Worm (Caenorhabditis elegans) whole organism, young adult: Measurements from ENCODE around the gene pgm-3.
A peak's percentile ranks its signal among the peaks of the same experiment; 100 is the strongest.
"Not testable (repeated sequence)": the region's sequence is repeated elsewhere in the genome, so short reads cannot be mapped to it uniquely, and the experiment has no call there.

Experiments
- B0035.1 ChIP-seq: sonication (generic microtip); optimal IDR thresholded peaks from 2 replicates; lab custom pipeline; 2016; ENCODE audit warnings: missing genetic modification characterization, mild to moderate bottlenecking, missing compliant biosample characterization, missing genotype, missing genetic modification reagents
- D2030.7 ChIP-seq: fragments of 200-800 bp; sonication (Bioruptor generic); IDR thresholded peaks from 2 replicates; pipeline ENCODE4 v1.3.6; 2022; ENCODE audit warnings: missing genetic modification reagents, missing genetic modification characterization, missing compliant biosample characterization
- F22D6.2 ChIP-seq: sonication (generic microtip); optimal IDR thresholded peaks from 2 replicates; lab custom pipeline; 2016; ENCODE audit warnings: mild to moderate bottlenecking, missing genetic modification characterization, missing compliant biosample characterization
- F33H1.4 ChIP-seq: fragments of 200-800 bp; sonication (Bioruptor generic); IDR thresholded peaks from 2 replicates; pipeline ENCODE4 v1.3.6; 2022; ENCODE audit warnings: missing genetic modification reagents, missing genetic modification characterization, missing compliant biosample characterization
- F49E8.2 ChIP-seq: sonication (generic microtip); optimal IDR thresholded peaks from 3 replicates; lab custom pipeline; 2017; ENCODE audit warnings: missing genetic modification characterization, mild to moderate bottlenecking, missing compliant biosample characterization, antibody characterized with exemption, moderate library complexity; ENCODE audit not compliant: insufficient read depth
- F52B5.7 ChIP-seq: sonication (generic microtip); optimal IDR thresholded peaks from 2 replicates; lab custom pipeline; 2016; ENCODE audit warnings: mild to moderate bottlenecking, missing genetic modification characterization, missing compliant biosample characterization
- F55B11.4 ChIP-seq: sonication (generic microtip); optimal IDR thresholded peaks from 2 replicates; lab custom pipeline; 2016; ENCODE audit warnings: missing compliant biosample characterization, missing genetic modification characterization, borderline replicate concordance; ENCODE audit not compliant: insufficient read depth
- F57C9.4 ChIP-seq: sonication (generic microtip); optimal IDR thresholded peaks from 2 replicates; lab custom pipeline; 2017; ENCODE audit warnings: mild to moderate bottlenecking, missing genetic modification characterization, missing compliant biosample characterization
- K12H6.12 ChIP-seq: fragments of 200-800 bp; sonication (Bioruptor generic); optimal IDR thresholded peaks from 2 replicates; lab custom pipeline; 2018; ENCODE audit warnings: mild to moderate bottlenecking, missing genetic modification characterization, missing compliant biosample characterization
- ZK185.1 ChIP-seq: sonication (generic microtip); optimal IDR thresholded peaks from 2 replicates; lab custom pipeline; 2016; ENCODE audit warnings: mild to moderate bottlenecking, missing genetic modification characterization, missing compliant biosample characterization; ENCODE audit not compliant: poor library complexity, severe bottlenecking
- akir-1 ChIP-seq: fragments of 200-800 bp; sonication (Bioruptor generic); optimal IDR thresholded peaks from 2 replicates; lab custom pipeline; 2018; ENCODE audit warnings: mild to moderate bottlenecking, missing genetic modification characterization, moderate library complexity, missing compliant biosample characterization
- cebp-2 ChIP-seq: fragments of 200-800 bp; sonication (Bioruptor generic); IDR thresholded peaks from 2 replicates; pipeline ENCODE4 v1.3.6; 2022; ENCODE audit warnings: missing genetic modification characterization, missing compliant biosample characterization
- ceh-27 ChIP-seq: fragments of 200-800 bp; sonication (Bioruptor generic); optimal IDR thresholded peaks from 2 replicates; lab custom pipeline; 2018; ENCODE audit warnings: mild to moderate bottlenecking, missing genetic modification characterization, moderate library complexity, missing compliant biosample characterization
- ceh-79 ChIP-seq: sonication (generic microtip); optimal IDR thresholded peaks from 2 replicates; lab custom pipeline; 2017; ENCODE audit warnings: mild to moderate bottlenecking, missing genetic modification characterization, missing compliant biosample characterization
- dpff-1 ChIP-seq: sonication (generic microtip); optimal IDR thresholded peaks from 2 replicates; lab custom pipeline; 2017; ENCODE audit warnings: mild to moderate bottlenecking, missing genetic modification characterization, missing compliant biosample characterization
- dpl-1 ChIP-seq: fragments of 150-350 bp; optimal IDR thresholded peaks from 2 replicates; lab custom pipeline; 2014; ENCODE audit warnings: missing biosample characterization, missing genetic modification reagents, missing genetic modification characterization
- efl-1 ChIP-seq: fragments of 150-350 bp; optimal IDR thresholded peaks from 2 replicates; lab custom pipeline; 2014; ENCODE audit warnings: missing biosample characterization, missing genetic modification reagents, missing genetic modification characterization
- ets-4 ChIP-seq: fragments of 200-800 bp; sonication (Bioruptor generic); optimal IDR thresholded peaks from 2 replicates; lab custom pipeline; 2018; ENCODE audit warnings: mild to moderate bottlenecking, missing genetic modification characterization, missing compliant biosample characterization
- hlh-12 ChIP-seq: sonication (generic microtip); optimal IDR thresholded peaks from 2 replicates; lab custom pipeline; 2016; ENCODE audit warnings: missing genetic modification characterization, missing compliant biosample characterization
- hrde-1 ChIP-seq: sonication (generic microtip); optimal IDR thresholded peaks from 2 replicates; lab custom pipeline; 2016; ENCODE audit warnings: missing genetic modification characterization, mild to moderate bottlenecking, missing compliant biosample characterization, moderate library complexity, missing genotype, missing genetic modification reagents, borderline replicate concordance
- hsf-1 ChIP-seq: fragments of 200-800 bp; sonication (Bioruptor generic); IDR thresholded peaks from 2 replicates; pipeline ENCODE4 v1.3.6; 2022; ENCODE audit warnings: missing genetic modification reagents, missing genetic modification characterization, missing compliant biosample characterization
- lin-26 ChIP-seq: fragments of 200-800 bp; sonication (Bioruptor generic); IDR thresholded peaks from 2 replicates; pipeline ENCODE4 v1.3.6; 2022; ENCODE audit warnings: missing genetic modification reagents, missing genetic modification characterization, missing compliant biosample characterization
- lin-40 ChIP-seq: sonication (generic microtip); optimal IDR thresholded peaks from 2 replicates; lab custom pipeline; 2016; ENCODE audit warnings: missing genetic modification characterization, mild to moderate bottlenecking, missing compliant biosample characterization, missing genotype, missing genetic modification reagents
- lsl-1 ChIP-seq: fragments of 200-800 bp; sonication (Bioruptor generic); optimal IDR thresholded peaks from 2 replicates; lab custom pipeline; 2018; ENCODE audit warnings: mild to moderate bottlenecking, missing genetic modification characterization, moderate library complexity, missing compliant biosample characterization
- madf-3 ChIP-seq: fragments of 200-800 bp; sonication (Bioruptor generic); IDR thresholded peaks from 2 replicates; pipeline ENCODE4 v1.3.6; 2022; ENCODE audit warnings: missing genetic modification reagents, missing genetic modification characterization, missing compliant biosample characterization
- madf-6 ChIP-seq: fragments of 200-800 bp; sonication (Bioruptor generic); IDR thresholded peaks from 2 replicates; pipeline ENCODE4 v1.3.6; 2022; ENCODE audit warnings: missing genetic modification reagents, missing genetic modification characterization, missing compliant biosample characterization
- madf-8 ChIP-seq: fragments of 200-800 bp; sonication (Bioruptor generic); conservative IDR thresholded peaks from 2 replicates; pipeline ENCODE4 v1.3.6; 2022; ENCODE audit warnings: missing genetic modification reagents, missing genetic modification characterization, missing compliant biosample characterization
- mes-4 ChIP-seq: sonication (generic microtip); optimal IDR thresholded peaks from 2 replicates; lab custom pipeline; 2016; ENCODE audit warnings: missing genotype, missing genetic modification characterization, missing compliant biosample characterization
- nfya-1 ChIP-seq: sonication (generic microtip); optimal IDR thresholded peaks from 2 replicates; lab custom pipeline; 2017; ENCODE audit warnings: antibody characterized with exemption, missing compliant biosample characterization, missing genetic modification characterization, borderline replicate concordance; ENCODE audit not compliant: insufficient read depth
- rec-8 ChIP-seq, 2 experiments: sonication (generic microtip); optimal IDR thresholded peaks; 2 replicates each; lab custom pipeline; 2016; ENCODE audit warnings: mild to moderate bottlenecking in 2 of 2, missing genetic modification characterization in 2 of 2, missing genetic modification reagents in 2 of 2, missing genotype in 2 of 2, missing biosample characterization in 1 of 2, missing compliant biosample characterization in 1 of 2, moderate library complexity in 1 of 2
- snpc-1.3 ChIP-seq: sonication (generic microtip); optimal IDR thresholded peaks from 2 replicates; lab custom pipeline; 2017; ENCODE audit warnings: missing genetic modification characterization, mild to moderate bottlenecking, missing compliant biosample characterization, antibody characterized with exemption, moderate library complexity, missing genotype, missing genetic modification reagents; ENCODE audit not compliant: insufficient read depth
- snpc-3.4 ChIP-seq: sonication (generic microtip); optimal IDR thresholded peaks from 2 replicates; lab custom pipeline; 2017; ENCODE audit warnings: missing genetic modification characterization, mild to moderate bottlenecking, missing compliant biosample characterization, antibody characterized with exemption, moderate library complexity, missing genotype, missing genetic modification reagents
- tbp1 ChIP-seq: fragments of 200-800 bp; sonication (Bioruptor generic); optimal IDR thresholded peaks from 2 replicates; lab custom pipeline; 2018; ENCODE audit warnings: mild to moderate bottlenecking, missing genetic modification characterization, missing compliant biosample characterization
- tbx-9 ChIP-seq: sonication (generic microtip); optimal IDR thresholded peaks from 2 replicates; lab custom pipeline; 2016; ENCODE audit warnings: borderline replicate concordance, missing genetic modification characterization, inconsistent platforms, missing compliant biosample characterization
- unc-130 ChIP-seq: sonication (generic microtip); optimal IDR thresholded peaks from 2 replicates; lab custom pipeline; 2016; ENCODE audit warnings: missing genetic modification reagents, missing genetic modification characterization, missing compliant biosample characterization
- unc-62 ChIP-seq: fragments of 150-350 bp; optimal IDR thresholded peaks from 2 replicates; lab custom pipeline; 2014; ENCODE audit warnings: missing biosample characterization, missing genetic modification reagents, missing genetic modification characterization
- xnd-1 ChIP-seq: sonication (generic microtip); optimal IDR thresholded peaks from 2 replicates; lab custom pipeline; 2016; ENCODE audit warnings: missing genotype, missing genetic modification reagents, missing genetic modification characterization, missing compliant biosample characterization
- zfh-2 ChIP-seq: fragments of 200-800 bp; sonication (Bioruptor generic); conservative IDR thresholded peaks from 2 replicates; pipeline ENCODE4 v1.3.6; 2022; ENCODE audit warnings: missing genetic modification reagents, missing genetic modification characterization, missing compliant biosample characterization
- ztf-18 ChIP-seq: sonication (generic microtip); optimal IDR thresholded peaks from 2 replicates; lab custom pipeline; 2016; ENCODE audit warnings: missing genotype, mild to moderate bottlenecking, missing genetic modification characterization, missing compliant biosample characterization
- ztf-22 ChIP-seq: fragments of 200-800 bp; sonication (Bioruptor generic); optimal IDR thresholded peaks from 2 replicates; lab custom pipeline; 2018; ENCODE audit warnings: mild to moderate bottlenecking, missing genetic modification characterization, moderate library complexity, missing compliant biosample characterization

Gene pgm-3

ce11 chrIV:8715032-8715431 lies 10.5 kb upstream of the pgm-3 start, which contains the start of the genes parg-2 and ipla-5:
parg-2 (minus strand) TSS chrIV:8715132.
ipla-5 (plus strand) TSS chrIV:8715247.
- not testable (repeated sequence) for TF ChIP-seq ceh-27 (GFP tag; lab: Kevin White, UChicago); F49E8.2; unc-130 (GFP tag; lab: Kevin White, UChicago)

DNA sequence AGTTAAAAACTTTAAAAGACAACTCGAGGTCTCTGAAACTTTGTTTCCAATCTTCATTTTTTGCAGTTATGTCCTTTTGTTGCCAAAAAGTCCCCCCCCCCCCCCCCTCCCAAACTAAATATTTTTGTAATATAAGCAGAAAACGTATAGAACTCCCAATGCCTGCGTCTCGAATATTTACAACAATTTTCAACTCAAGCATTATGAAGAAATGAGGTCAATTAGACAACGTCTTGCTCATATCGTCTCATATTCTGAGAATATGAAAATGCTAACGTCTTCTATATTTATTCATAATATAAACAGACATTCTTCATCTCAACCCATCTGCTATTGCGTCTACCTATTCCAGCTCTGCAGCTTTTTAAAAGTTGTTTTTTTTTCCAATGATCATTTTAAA lies 7.4 kb upstream of the pgm-3 start, which contains the start of gene H23L24.1:
Gene H23L24.1, plus strand, starts transcription at position 301 of the 400 bp plus-strand sequence.
- TF ChIP-seq B0035.1 (tag; lab: Kevin White, UChicago) (no peak), tbx-9 (tag; lab: Kevin White, UChicago) (no peak), lin-26 (GFP tag; lab: Robert Waterston, UW) (no peak), cebp-2 (GFP tag; lab: Robert Waterston, UW) (no peak), ets-4 (GFP tag; lab: Kevin White, UChicago) (no peak), K12H6.12 (no peak), hrde-1 (tag; lab: Kevin White, UChicago) (no peak), mes-4 (tag; lab: Kevin White, UChicago) (no peak), ZK185.1 (tag; lab: Kevin White, UChicago) (no peak), madf-8 (GFP tag; lab: Robert Waterston, UW) (no peak), ztf-22 (GFP tag; lab: Kevin White, UChicago) (no peak)

DNA sequence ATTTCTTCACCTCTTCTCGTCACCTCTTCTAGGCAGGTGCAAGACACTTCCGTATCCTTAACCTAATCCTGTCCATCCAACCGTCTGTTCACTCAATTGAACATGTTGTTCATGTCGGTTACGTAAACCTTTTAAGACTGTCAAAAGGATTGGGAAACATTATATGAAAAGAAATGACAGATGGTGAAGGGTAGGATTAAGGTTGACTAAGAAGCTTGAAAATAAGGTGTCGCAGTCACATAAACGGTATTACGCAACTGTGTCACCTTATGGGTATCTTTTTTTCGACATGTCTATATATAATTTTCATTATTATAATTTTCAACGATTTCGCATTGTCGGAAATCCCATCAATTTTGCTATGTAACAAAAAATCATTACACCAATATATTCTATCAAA lies 2.7 kb upstream of the pgm-3 start:
- TF ChIP-seq hsf-1 (GFP tag; lab: Robert Waterston, UW) (no peak), nfya-1 (tag; lab: Kevin White, UChicago) (no peak), unc-62 (GFP tag; lab: Kevin White, UChicago) (no peak)

ce11 chrIV:8723720-8724119 lies 1.8 kb upstream of the pgm-3 start, which contains the start of gene F21D5.9:
F21D5.9 (plus strand) TSS chrIV:8724020.
- TF ChIP-seq ceh-79 (tag; lab: Kevin White, UChicago) (no peak), cebp-2 (GFP tag; lab: Robert Waterston, UW) (no peak), hlh-12 (tag; lab: Kevin White, UChicago) (no peak), snpc-3.4 (tag; lab: Kevin White, UChicago) (no peak), nfya-1 (tag; lab: Kevin White, UChicago) (no peak), unc-62 (GFP tag; lab: Kevin White, UChicago) (no peak), lin-40 (tag; lab: Kevin White, UChicago) (no peak), madf-3 (no peak), F52B5.7 (tag; lab: Kevin White, UChicago) (no peak), K12H6.12 (no peak), akir-1 (GFP tag; lab: Kevin White, UChicago) (no peak), tbp1 (no peak), F57C9.4 (tag; lab: Kevin White, UChicago) (no peak), snpc-1.3 (no peak), F22D6.2 (tag; lab: Kevin White, UChicago) (no peak), F55B11.4 (tag; lab: Kevin White, UChicago) (no peak)

DNA sequence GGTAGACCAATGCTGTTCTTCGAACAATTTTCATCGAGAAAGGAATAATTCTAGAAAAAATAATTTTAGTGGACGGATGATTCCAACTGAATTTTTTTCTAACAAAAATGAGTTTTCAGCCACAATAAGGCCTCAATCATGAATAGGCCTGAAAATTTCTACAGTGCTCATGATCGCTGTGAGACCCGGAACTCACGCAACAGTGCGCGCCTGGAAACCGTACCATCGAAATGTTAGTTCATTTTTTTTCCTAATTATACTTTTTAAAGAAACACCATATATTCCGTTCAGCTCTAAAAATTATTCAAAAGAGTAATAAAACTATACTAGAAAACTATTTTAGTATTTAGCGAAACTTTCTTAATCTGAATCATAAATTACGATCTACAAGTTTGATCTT lies 615 bp upstream of the pgm-3 start:
- TF ChIP-seq xnd-1 (tag; lab: Kevin White, UChicago) (peak; percentile 59), D2030.7 (GFP tag; lab: Robert Waterston, UW) (0 out of 2 replicates have a peak, but pooled peaks have one; percentile 35), efl-1 (peak; percentile 44), madf-6 (GFP tag; lab: Robert Waterston, UW) (peak; percentile 87), rec-8 (tag; optimal IDR thresholded peaks at IDR 0.05; lab: Kevin White, UChicago) (no peak), F33H1.4 (GFP tag; lab: Robert Waterston, UW) (peak; percentile 83), zfh-2 (GFP tag; lab: Robert Waterston, UW) (no peak), ztf-18 (tag; lab: Kevin White, UChicago) (no peak), lsl-1 (GFP tag; lab: Kevin White, UChicago) (peak; percentile 78), ZK185.1 (tag; lab: Kevin White, UChicago) (no peak), madf-8 (GFP tag; lab: Robert Waterston, UW) (peak; percentile 82), dpff-1 (tag; lab: Kevin White, UChicago) (no peak), dpl-1 (GFP tag; lab: Kevin White, UChicago) (peak; percentile 22)
